Fruit fly (Drosophila melanogaster) whole organism, embryonic: ENCODE results near the gene eIF2Balpha.

Experiments
- Ada2b ChIP-seq: fragments of 200-800 bp; sonication (Bioruptor generic); IDR thresholded peaks from 2 replicates; pipeline ENCODE4 v1.3.6; 2022; ENCODE audit warnings: missing biosample characterization, missing genetic modification characterization
- BtbVII ChIP-seq: fragments of 200-800 bp; sonication (Bioruptor generic); optimal IDR thresholded peaks from 3 replicates; lab custom pipeline; 2017; ENCODE audit warnings: missing biosample characterization, mild to moderate bottlenecking, missing genetic modification characterization
- C15 ChIP-seq: fragments of 200-800 bp; sonication (Bioruptor generic); IDR thresholded peaks from 3 replicates; pipeline ENCODE4 v1.3.6; 2022; ENCODE audit warnings: missing biosample characterization, missing genetic modification characterization
- CG10366 ChIP-seq: fragments of 200-800 bp; sonication (Bioruptor generic); IDR thresholded peaks from 2 replicates; pipeline ENCODE4 v1.3.6; 2022; ENCODE audit warnings: missing biosample characterization, missing genetic modification characterization
- CG11456 ChIP-seq: fragments of 200-800 bp; sonication (Bioruptor generic); IDR thresholded peaks from 3 replicates; pipeline ENCODE4 v1.3.6; 2022; ENCODE audit warnings: missing biosample characterization, missing genetic modification characterization
- CG11504 ChIP-seq: fragments of 200-800 bp; sonication (Bioruptor generic); optimal IDR thresholded peaks from 3 replicates; lab custom pipeline; 2019; ENCODE audit warnings: missing biosample characterization, mild to moderate bottlenecking, missing genetic modification characterization, moderate library complexity
- CG12769 ChIP-seq: fragments of 200-800 bp; sonication (Bioruptor generic); optimal IDR thresholded peaks from 2 replicates; lab custom pipeline; 2019; ENCODE audit warnings: missing biosample characterization, mild to moderate bottlenecking, missing genetic modification characterization, moderate library complexity
- CG13424 ChIP-seq: fragments of 200-800 bp; sonication (Bioruptor generic); optimal IDR thresholded peaks from 2 replicates; lab custom pipeline; 2019; ENCODE audit warnings: missing biosample characterization, mild to moderate bottlenecking, missing genetic modification characterization, moderate library complexity
- CG13624 ChIP-seq: fragments of 200-800 bp; sonication (Bioruptor generic); optimal IDR thresholded peaks from 2 replicates; lab custom pipeline; 2016; ENCODE audit warnings: missing biosample characterization, missing genetic modification characterization
- CG15479 ChIP-seq: fragments of 200-800 bp; sonication (Bioruptor generic); optimal IDR thresholded peaks from 3 replicates; lab custom pipeline; 2019; ENCODE audit warnings: missing biosample characterization, mild to moderate bottlenecking, missing genetic modification characterization, moderate library complexity
- CG15514 ChIP-seq: fragments of 200-800 bp; sonication (Bioruptor generic); optimal IDR thresholded peaks from 3 replicates; lab custom pipeline; 2017; ENCODE audit warnings: missing biosample characterization, missing genetic modification characterization, mild to moderate bottlenecking, moderate library complexity, missing genetic modification reagents
- CG1603 ChIP-seq: fragments of 200-800 bp; sonication (Bioruptor generic); optimal IDR thresholded peaks from 2 replicates; lab custom pipeline; 2019; ENCODE audit warnings: missing biosample characterization, mild to moderate bottlenecking, missing genetic modification characterization, moderate library complexity
- CG17385 ChIP-seq: fragments of 200-800 bp; sonication (Bioruptor generic); optimal IDR thresholded peaks from 3 replicates; lab custom pipeline; 2018; ENCODE audit warnings: missing biosample characterization, mild to moderate bottlenecking, missing genetic modification characterization
- CG31388 ChIP-seq: fragments of 200-800 bp; sonication (Bioruptor generic); optimal IDR thresholded peaks from 2 replicates; lab custom pipeline; 2016; ENCODE audit warnings: missing biosample characterization, missing genetic modification characterization
- CG32532 ChIP-seq: fragments of 200-800 bp; sonication (Bioruptor generic); IDR thresholded peaks from 2 replicates; pipeline ENCODE4 v1.3.6; 2022; ENCODE audit warnings: missing biosample characterization, missing genetic modification characterization
- CG4282 ChIP-seq: fragments of 200-800 bp; sonication (Bioruptor generic); optimal IDR thresholded peaks from 2 replicates; lab custom pipeline; 2016; ENCODE audit warnings: missing biosample characterization, missing genetic modification characterization
- CG4854 ChIP-seq: fragments of 200-800 bp; sonication (Bioruptor generic); optimal IDR thresholded peaks from 2 replicates; lab custom pipeline; 2016; ENCODE audit warnings: missing biosample characterization, missing genetic modification characterization, inconsistent platforms
- CG6272 ChIP-seq: fragments of 200-800 bp; sonication (Bioruptor generic); IDR thresholded peaks from 2 replicates; pipeline ENCODE4 v1.3.6; 2022; ENCODE audit warnings: missing biosample characterization, missing genetic modification characterization
- CG6765 ChIP-seq: fragments of 200-800 bp; sonication (Bioruptor generic); optimal IDR thresholded peaks from 3 replicates; lab custom pipeline; 2017; ENCODE audit warnings: missing biosample characterization, mild to moderate bottlenecking, missing genetic modification characterization
- CG7745 ChIP-seq: fragments of 200-800 bp; sonication (Bioruptor generic); optimal IDR thresholded peaks from 2 replicates; lab custom pipeline; 2018; ENCODE audit warnings: missing biosample characterization, mild to moderate bottlenecking, missing genetic modification characterization, moderate library complexity
- Deaf1 ChIP-seq: fragments of 200-800 bp; optimal IDR thresholded peaks from 3 replicates; lab custom pipeline; 2019; ENCODE audit warnings: missing biosample characterization, mild to moderate bottlenecking, missing genetic modification characterization, moderate library complexity
- Dip2 ChIP-seq: fragments of 200-800 bp; sonication (Bioruptor generic); IDR thresholded peaks from 2 replicates; pipeline ENCODE4 v1.3.6; 2022; ENCODE audit warnings: missing biosample characterization, missing genetic modification characterization
- Doc2 ChIP-seq: fragments of 200-800 bp; sonication (Bioruptor generic); IDR thresholded peaks from 2 replicates; pipeline ENCODE4 v1.3.6; 2022; ENCODE audit warnings: missing biosample characterization, missing genetic modification characterization
- Dref ChIP-seq: fragments of 200-800 bp; sonication (Bioruptor generic); IDR thresholded peaks from 2 replicates; pipeline ENCODE4 v1.3.6; 2022; ENCODE audit warnings: missing biosample characterization, missing genetic modification characterization
- E2f1 ChIP-seq: fragments of 200-800 bp; sonication (Bioruptor generic); IDR thresholded peaks from 2 replicates; pipeline ENCODE4 v1.3.6; 2022; ENCODE audit warnings: missing biosample characterization, missing genetic modification characterization
- Fer1 ChIP-seq: fragments of 200-800 bp; sonication (Bioruptor generic); optimal IDR thresholded peaks from 2 replicates; lab custom pipeline; 2017; ENCODE audit warnings: missing biosample characterization, mild to moderate bottlenecking, missing genetic modification characterization
- Fer3 ChIP-seq: fragments of 200-800 bp; sonication (Bioruptor generic); optimal IDR thresholded peaks from 2 replicates; lab custom pipeline; 2018; ENCODE audit warnings: missing biosample characterization, mild to moderate bottlenecking, missing genetic modification characterization, moderate library complexity
- GATAe ChIP-seq: fragments of 200-800 bp; sonication (Bioruptor generic); conservative IDR thresholded peaks from 2 replicates; pipeline ENCODE4 v1.3.6; 2022; ENCODE audit warnings: missing biosample characterization, missing genetic modification characterization
- Gug ChIP-seq: fragments of 200-800 bp; sonication (Bioruptor generic); IDR thresholded peaks from 4 replicates; pipeline ENCODE4 v1.3.6; 2022; ENCODE audit warnings: missing biosample characterization, missing genetic modification characterization
- H15 ChIP-seq: fragments of 200-800 bp; sonication (Bioruptor generic); IDR thresholded peaks from 3 replicates; pipeline ENCODE4 v1.3.6; 2022; ENCODE audit warnings: missing biosample characterization, missing genetic modification characterization
- H2.0 ChIP-seq: fragments of 200-800 bp; sonication (Bioruptor generic); IDR thresholded peaks from 2 replicates; pipeline ENCODE4 v1.3.6; 2022; ENCODE audit warnings: missing biosample characterization, missing genetic modification characterization
- HLHmδ ChIP-seq: fragments of 200-800 bp; sonication (Bioruptor generic); optimal IDR thresholded peaks from 2 replicates; lab custom pipeline; 2018; ENCODE audit warnings: missing biosample characterization, mild to moderate bottlenecking, missing genetic modification characterization, moderate library complexity
- MTF-1 ChIP-seq: fragments of 200-800 bp; sonication (Bioruptor generic); optimal IDR thresholded peaks from 2 replicates; lab custom pipeline; 2018; ENCODE audit warnings: missing biosample characterization, mild to moderate bottlenecking, missing genetic modification characterization, borderline replicate concordance
- Mrtf ChIP-seq: fragments of 200-800 bp; sonication (Bioruptor generic); IDR thresholded peaks from 3 replicates; pipeline ENCODE4 v1.3.6; 2022; ENCODE audit warnings: missing biosample characterization, missing genetic modification characterization
- Nf-YA ChIP-seq: fragments of 200-800 bp; sonication (Bioruptor generic); IDR thresholded peaks from 2 replicates; pipeline ENCODE4 v1.3.6; 2022; ENCODE audit warnings: missing biosample characterization, missing genetic modification characterization
- Oli ChIP-seq: fragments of 200-800 bp; sonication (Bioruptor generic); optimal IDR thresholded peaks from 2 replicates; lab custom pipeline; 2018; ENCODE audit warnings: missing biosample characterization, mild to moderate bottlenecking, missing genetic modification characterization, moderate library complexity
- PHDP ChIP-seq: fragments of 200-800 bp; sonication (Bioruptor generic); optimal IDR thresholded peaks from 3 replicates; lab custom pipeline; 2018; ENCODE audit warnings: missing biosample characterization, mild to moderate bottlenecking, missing genetic modification characterization, moderate library complexity
- Xrp1 ChIP-seq: fragments of 200-800 bp; sonication (Bioruptor generic); IDR thresholded peaks from 2 replicates; pipeline ENCODE4 v1.3.6; 2022; ENCODE audit warnings: missing biosample characterization, missing genetic modification characterization
- caup ChIP-seq: fragments of 200-800 bp; sonication (Bioruptor generic); optimal IDR thresholded peaks from 3 replicates; lab custom pipeline; 2017; ENCODE audit warnings: missing biosample characterization, mild to moderate bottlenecking, missing genetic modification characterization, moderate library complexity; ENCODE audit not compliant: severe bottlenecking
- corto ChIP-seq: fragments of 200-800 bp; sonication (Bioruptor generic); optimal IDR thresholded peaks from 2 replicates; lab custom pipeline; 2016; ENCODE audit warnings: missing biosample characterization, mild to moderate bottlenecking, missing genetic modification characterization, moderate library complexity
- crp ChIP-seq, 2 experiments: fragments of 200-800 bp; sonication (Bioruptor generic); optimal IDR thresholded peaks; 2 replicates in 1 of 2; 3 replicates in 1 of 2; lab custom pipeline; 2017; ENCODE audit warnings: missing biosample characterization in 2 of 2, missing genetic modification characterization in 2 of 2, mild to moderate bottlenecking in 1 of 2, moderate library complexity in 1 of 2
- cwo ChIP-seq: fragments of 200-800 bp; sonication (Bioruptor generic); optimal IDR thresholded peaks from 3 replicates; lab custom pipeline; 2017; ENCODE audit warnings: missing biosample characterization, missing genetic modification characterization, mild to moderate bottlenecking, moderate library complexity, missing genetic modification reagents
- dimm ChIP-seq: fragments of 200-800 bp; sonication (Bioruptor generic); IDR thresholded peaks from 2 replicates; pipeline ENCODE4 v1.3.6; 2022; ENCODE audit warnings: missing biosample characterization, missing genetic modification characterization
- fd96Cb ChIP-seq: fragments of 200-800 bp; sonication (Bioruptor generic); optimal IDR thresholded peaks from 2 replicates; lab custom pipeline; 2018; ENCODE audit warnings: missing biosample characterization, mild to moderate bottlenecking, missing genetic modification characterization, moderate library complexity
- mam ChIP-seq: fragments of 200-800 bp; sonication (Bioruptor generic); optimal IDR thresholded peaks from 3 replicates; lab custom pipeline; 2016; ENCODE audit warnings: missing biosample characterization, missing genetic modification characterization
- sc ChIP-seq, 3 experiments: fragments of >200 bp in 2 of 3; fragments of 200-800 bp in 1 of 3; sonication (Bioruptor generic) in 1 of 3; optimal IDR thresholded peaks; 2 replicates in 2 of 3; 3 replicates in 1 of 3; lab custom pipeline; 2017; ENCODE audit warnings: mild to moderate bottlenecking in 1 of 3, missing biosample characterization in 1 of 3, missing genetic modification characterization in 1 of 3, missing genetic modification reagents in 1 of 3
- tio ChIP-seq: fragments of 200-800 bp; sonication (Bioruptor generic); optimal IDR thresholded peaks from 2 replicates; lab custom pipeline; 2017; ENCODE audit warnings: missing biosample characterization, missing genetic modification characterization, inconsistent platforms
- tna ChIP-seq: fragments of 200-800 bp; sonication (Bioruptor generic); IDR thresholded peaks from 2 replicates; pipeline ENCODE4 v1.3.6; 2022; ENCODE audit warnings: missing biosample characterization, missing genetic modification characterization; ENCODE audit not compliant: partially characterized antibody
- ttk ChIP-seq: fragments of 200-800 bp; sonication (Bioruptor generic); IDR thresholded peaks from 2 replicates; pipeline ENCODE4 v2.1.2; 2022; ENCODE audit warnings: missing biosample characterization, missing genetic modification characterization
- zfh2 ChIP-seq: fragments of 200-800 bp; sonication (Bioruptor generic); optimal IDR thresholded peaks from 2 replicates; lab custom pipeline; 2016; ENCODE audit warnings: missing biosample characterization, missing genetic modification characterization

eIF2Balpha gene

DNA sequence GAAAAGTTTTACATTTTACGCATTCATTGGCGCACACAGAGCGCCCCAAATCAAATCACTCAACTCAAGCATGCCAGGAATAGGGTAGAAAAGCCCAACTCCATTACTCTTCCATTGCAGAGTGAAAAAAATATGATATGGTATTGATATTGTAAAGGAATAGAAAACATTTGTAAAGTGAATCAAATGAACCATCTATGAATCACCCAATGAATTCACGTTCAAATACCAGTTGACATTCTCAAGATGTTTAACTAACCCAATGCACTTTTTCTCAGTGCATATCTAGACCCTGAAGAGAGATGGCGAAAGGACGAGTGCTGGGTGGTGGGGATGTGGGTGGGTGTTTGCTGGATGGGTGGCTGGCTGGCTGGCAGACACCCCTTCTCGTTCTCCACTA lies 42.9 kb upstream of the eIF2Balpha start (continued):
- TF ChIP-seq BtbVII (GFP tag; lab: Kevin White, UChicago) (peak; percentile 11), CG15514 (peak; percentile 34), tio (GFP tag; lab: Kevin White, UChicago) (no peak), CG17385 (GFP tag; lab: Kevin White, UChicago) (peak; percentile 37), C15 (GFP tag; lab: Robert Waterston, UW) (no peak), mam (GFP tag; lab: Kevin White, UChicago) (peak; percentile 29), CG32532 (GFP tag; lab: Robert Waterston, UW) (peak; percentile 26; the same call in 1 of the 2 replicates), corto (GFP tag; lab: Kevin White, UChicago) (no peak), Deaf1 (peak; percentile 1), CG15479 (GFP tag; lab: Kevin White, UChicago) (no peak), crp (GFP tag; optimal IDR thresholded peaks at IDR 0.05; lab: Kevin White, UChicago) (no peak), sc (optimal IDR thresholded peaks at IDR 0.05; lab: Kevin White, UChicago) (no peak), sc (GFP tag; optimal IDR thresholded peaks at IDR 0.05; lab: Kevin White, UChicago) (no peak), GATAe (GFP tag; lab: Robert Waterston, UW) (no peak), CG4282 (GFP tag; lab: Kevin White, UChicago) (no peak), Dip2 (GFP tag; lab: Robert Waterston, UW) (no peak), MTF-1 (no peak), dimm (GFP tag; lab: Robert Waterston, UW) (no peak), fd96Cb (peak; percentile 21), CG1603 (tag; lab: Kevin White, UChicago) (peak; percentile 41), tna (GFP tag; lab: Robert Waterston, UW) (no peak), Fer1 (peak; percentile 69), Gug (peak; percentile 4; the same call in 1 of the 4 replicates), H15 (GFP tag; lab: Robert Waterston, UW) (no peak), PHDP (tag; lab: Kevin White, UChicago) (peak; percentile 29), cwo (GFP tag; lab: Kevin White, UChicago) (peak; percentile 20), CG31388 (no peak), CG10366 (GFP tag; lab: Robert Waterston, UW) (peak; percentile 27; the same call in 1 of the 2 replicates), Ada2b (GFP tag; lab: Robert Waterston, UW) (no peak), CG11456 (GFP tag; lab: Robert Waterston, UW) (0 out of 3 replicates have a peak, but pooled peaks have one; percentile 48), Oli (peak; percentile 9), Xrp1 (GFP tag; lab: Robert Waterston, UW) (no peak), CG7745 (tag; lab: Kevin White, UChicago) (no peak), zfh2 (no peak), Nf-YA (GFP tag; lab: Robert Waterston, UW) (0 out of 2 replicates have a peak, but pooled peaks have one; percentile 36), H2.0 (peak; percentile 19; the same call in 1 of the 2 replicates), CG11504 (tag; lab: Kevin White, UChicago) (peak; percentile 53), CG13624 (no peak), Doc2 (GFP tag; lab: Robert Waterston, UW) (no peak), CG6272 (GFP tag; lab: Robert Waterston, UW) (peak; percentile 20; the same call in 1 of the 2 replicates), Mrtf (GFP tag; lab: Robert Waterston, UW) (no peak), CG13424 (tag; lab: Kevin White, UChicago) (peak; percentile 26), CG6765 (GFP tag; lab: Kevin White, UChicago) (no peak), caup (GFP tag; lab: Kevin White, UChicago) (peak; percentile 37), Fer3 (tag; lab: Kevin White, UChicago) (peak; percentile 42), ttk (GFP tag; lab: Robert Waterston, UW) (no peak), CG12769 (tag; lab: Kevin White, UChicago) (peak; percentile 68), E2f1 (GFP tag; lab: Robert Waterston, UW) (peak; percentile 48; the same call in 1 of the 2 replicates), Dref (GFP tag; lab: Robert Waterston, UW) (no peak), HLHmδ (GFP tag; lab: Kevin White, UChicago) (no peak), CG4854 (no peak)
